Fruit fly (Drosophila melanogaster): ENCODE measurements around the gene CG43163.

DNA sequence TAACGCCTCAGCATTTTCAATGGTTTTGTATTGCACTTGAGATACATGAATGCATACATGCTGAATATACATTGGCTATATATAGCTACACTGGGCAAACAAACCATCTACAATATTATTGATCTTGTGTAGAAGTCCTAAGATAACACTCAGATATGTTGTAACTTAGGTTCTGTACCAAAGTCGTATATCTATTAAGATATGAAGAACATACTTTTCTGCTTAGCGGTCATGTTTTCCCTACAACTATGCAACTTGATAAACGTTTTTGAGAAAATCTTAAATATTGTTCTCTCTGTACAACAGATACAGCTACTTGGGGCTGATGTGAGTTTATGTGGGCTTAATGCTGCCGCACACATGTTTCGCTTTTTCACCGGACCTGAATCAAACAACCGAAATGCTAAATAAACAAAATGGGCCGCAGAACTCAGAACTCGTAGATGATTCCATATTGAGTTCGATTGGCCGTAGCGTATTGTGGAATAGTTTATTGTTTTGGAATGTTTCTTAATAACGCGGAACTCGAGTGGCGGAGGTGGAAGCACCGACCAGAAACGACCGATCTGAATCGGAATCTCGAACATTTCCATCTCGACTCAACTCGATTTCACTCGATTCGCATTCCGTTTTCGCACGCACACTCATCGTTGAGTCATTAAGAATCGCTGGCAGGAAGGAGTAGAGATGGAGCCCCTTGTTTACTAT is 42.4 kb upstream of the CG43163 start:
- TF ChIP-seq Mnt (GFP tag; optimal IDR thresholded peaks at IDR 0.05) (no peak), CG12768 (GFP tag; optimal IDR thresholded peaks at IDR 0.05) (no peak), pad (GFP tag; optimal IDR thresholded peaks at IDR 0.05) (no peak), Clk (GFP tag; optimal IDR thresholded peaks at IDR 0.05) (no peak), ovo (GFP tag; optimal IDR thresholded peaks at IDR 0.05) (no peak), CG5204 (GFP tag; optimal IDR thresholded peaks at IDR 0.05) (no peak), bab1 (GFP tag; optimal IDR thresholded peaks at IDR 0.05) (peak; percentile 28)
